Fruit fly (Drosophila melanogaster): ENCODE results near the gene Rrp46.

The Rrp46 gene

dm6 chr3R:10463548-10463947 is 50.4 kb downstream of the Rrp46 start (continued):
- TF ChIP-seq CG6808 (GFP tag; optimal IDR thresholded peaks at IDR 0.05) = peak; percentile 38
- peak; percentile 59 for TF ChIP-seq Ets96B (tag; optimal IDR thresholded peaks at IDR 0.05)
- TF ChIP-seq achi (GFP tag; optimal IDR thresholded peaks at IDR 0.05) = peak; percentile 15
- no peak for TF ChIP-seq CG11294 (GFP tag; IDR thresholded peaks at IDR 0.05)
- TF ChIP-seq spab (GFP tag; optimal IDR thresholded peaks at IDR 0.05) = peak; percentile 24

Measured in whole organism, prepupa.